Fruit fly (Drosophila melanogaster) Kc167 (cell line): ENCODE data around the gene Ir94h.

Experiments used
- Myc ChIP-seq: fragments of >200 bp; optimal IDR thresholded peaks from 2 replicates; lab custom pipeline; 2017; ENCODE audit warnings: missing external identifiers
- psq ChIP-seq: fragments of >200 bp; optimal IDR thresholded peaks from 2 replicates; lab custom pipeline; 2017; ENCODE audit warnings: missing external identifiers
- ttk ChIP-seq: sonication (Bioruptor generic); optimal IDR thresholded peaks from 2 replicates; lab custom pipeline; 2017; ENCODE audit warnings: missing external identifiers

DNA sequence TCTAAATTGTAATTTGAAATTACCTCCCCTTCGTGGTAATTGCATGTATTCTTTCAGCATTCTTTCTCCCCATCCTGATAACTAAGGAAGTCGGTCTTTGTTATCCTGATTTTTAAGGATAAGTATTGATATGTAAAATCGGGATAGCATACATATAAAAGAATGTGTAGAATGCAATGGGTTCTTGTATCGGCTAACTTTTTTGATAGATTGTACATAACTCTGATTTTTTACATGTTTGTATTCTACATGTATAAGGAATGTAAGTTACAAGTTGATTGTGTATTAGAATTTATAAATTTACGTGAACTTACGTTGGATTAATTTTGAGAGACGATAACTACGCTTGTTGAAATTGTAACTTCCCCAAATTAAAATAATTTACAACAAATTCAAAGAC, 35.0 kb downstream of the Ir94h start:
- TF ChIP-seq psq (lab: Kevin White, UChicago) (no peak), Myc (lab: Kevin White, UChicago) (no peak), ttk (no peak)
